Fruit fly (Drosophila melanogaster) whole organism, adult: ENCODE results near the gene CG42393.

ENCODE experiments used
- CG11617 ChIP-seq: fragments of 200-800 bp; sonication (Bioruptor generic); optimal IDR thresholded peaks from 2 replicates; lab custom pipeline; 2017; ENCODE audit warnings: mild to moderate bottlenecking, missing biosample characterization, missing genetic modification reagents, missing genetic modification characterization
- CG12768 ChIP-seq: fragments of 200-800 bp; sonication (Bioruptor generic); optimal IDR thresholded peaks from 2 replicates; lab custom pipeline; 2017; ENCODE audit warnings: missing biosample characterization, missing genetic modification characterization, mild to moderate bottlenecking, moderate library complexity, missing genetic modification reagents
- CG33017 ChIP-seq: fragments of 200-800 bp; sonication (Bioruptor generic); optimal IDR thresholded peaks from 2 replicates; lab custom pipeline; 2018; ENCODE audit warnings: missing biosample characterization, mild to moderate bottlenecking, missing genetic modification characterization, moderate library complexity
- CG7101 ChIP-seq: fragments of 200-800 bp; sonication (Bioruptor generic); optimal IDR thresholded peaks from 2 replicates; lab custom pipeline; 2018; ENCODE audit warnings: missing biosample characterization, mild to moderate bottlenecking, missing genetic modification characterization, moderate library complexity
- bab1 ChIP-seq: fragments of 200-800 bp; sonication (Bioruptor generic); optimal IDR thresholded peaks from 3 replicates; lab custom pipeline; 2019; ENCODE audit warnings: missing biosample characterization, mild to moderate bottlenecking, missing genetic modification characterization, moderate library complexity
- cic ChIP-seq: fragments of 200-800 bp; sonication (Bioruptor generic); optimal IDR thresholded peaks from 2 replicates; lab custom pipeline; 2017; ENCODE audit warnings: missing biosample characterization, mild to moderate bottlenecking, missing genetic modification characterization, moderate library complexity
- cnc ChIP-seq, 2 experiments: fragments of >200 bp; optimal IDR thresholded peaks; 2 replicates each; lab custom pipeline; 2017
- kay ChIP-seq: fragments of 200-800 bp; sonication (Bioruptor generic); peaks from one replicate; lab custom pipeline; 2016; ENCODE audit warnings: missing biosample characterization, missing genetic modification characterization, borderline replicate concordance
- ovo ChIP-seq: fragments of 200-800 bp; sonication (Bioruptor generic); optimal IDR thresholded peaks from 2 replicates; lab custom pipeline; 2016; ENCODE audit warnings: missing biosample characterization, missing genetic modification characterization
- tj ChIP-seq: fragments of 200-800 bp; sonication (Bioruptor generic); optimal IDR thresholded peaks from 3 replicates; lab custom pipeline; 2017; ENCODE audit warnings: missing biosample characterization, mild to moderate bottlenecking, missing genetic modification characterization, moderate library complexity
- toe ChIP-seq: fragments of 200-800 bp; sonication (Bioruptor generic); optimal IDR thresholded peaks from 2 replicates; lab custom pipeline; 2016; ENCODE audit warnings: missing biosample characterization, missing genetic modification characterization

DNA sequence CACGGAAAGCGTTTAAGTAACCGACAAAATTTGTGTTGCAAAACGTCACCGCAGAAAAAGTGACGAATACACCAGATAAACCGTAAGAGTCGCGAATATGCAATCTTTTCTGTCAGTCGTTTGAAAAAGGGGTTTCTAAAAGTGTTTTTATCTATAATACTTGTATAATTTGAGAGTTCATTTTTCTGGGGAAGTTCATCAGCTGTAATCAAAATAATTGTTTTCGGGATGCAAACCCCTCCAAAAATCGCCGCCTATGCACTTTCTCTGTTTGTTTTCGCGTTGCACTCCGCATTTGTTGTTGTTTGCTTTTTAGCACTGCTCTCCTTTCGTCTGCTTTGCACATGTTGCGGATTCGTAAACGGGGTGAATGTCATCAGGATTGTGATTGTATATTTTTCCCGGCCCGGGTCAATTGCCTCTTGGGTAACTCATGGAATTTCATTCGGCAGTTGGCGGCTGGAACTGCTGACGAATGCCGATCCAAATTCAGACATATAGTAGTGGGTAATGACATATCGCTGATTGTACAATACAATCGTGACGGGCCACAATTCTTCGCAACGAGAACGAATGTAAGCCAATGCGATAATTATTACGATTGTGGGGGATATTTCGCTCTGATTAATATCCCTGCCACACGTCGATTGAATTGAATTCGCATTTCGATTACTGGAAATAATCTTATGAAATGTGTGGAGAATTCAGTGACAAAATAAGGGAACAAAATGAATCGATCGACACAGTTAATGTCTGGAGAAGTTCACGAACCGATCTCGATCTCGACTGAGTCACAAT lies 30.6 kb upstream of the CG42393 start:
- TF ChIP-seq bab1 (GFP tag; lab: Kevin White, UChicago) = peak; percentile 74
- TF ChIP-seq toe (GFP tag; lab: Kevin White, UChicago) = no peak
- no peak for TF ChIP-seq kay
- TF ChIP-seq CG11617 (GFP tag; lab: Kevin White, UChicago) = peak; percentile 54
- peak; percentile 75 for TF ChIP-seq CG7101 (tag; lab: Kevin White, UChicago)
- peak; percentile 30 for TF ChIP-seq CG12768 (GFP tag; lab: Kevin White, UChicago)
- TF ChIP-seq tj (GFP tag; lab: Kevin White, UChicago) = peak; percentile 99
- TF ChIP-seq cnc (optimal IDR thresholded peaks at IDR 0.05; lab: Kevin White, UChicago) = no peak
- no peak for TF ChIP-seq cic (GFP tag; lab: Kevin White, UChicago)
- TF ChIP-seq ovo (GFP tag; lab: Kevin White, UChicago) = no peak
- peak; percentile 34 for TF ChIP-seq CG33017 (tag; lab: Kevin White, UChicago)
